Fruit fly (Drosophila melanogaster): Measurements from ENCODE around the gene Gnpnat.

dm6 chr3R:29690539-29690852 lies 47.6 kb upstream of the Gnpnat start:
- TF ChIP-seq h (optimal IDR thresholded peaks at IDR 0.05) (no peak), insv (optimal IDR thresholded peaks at IDR 0.05) (no peak), psq (optimal IDR thresholded peaks at IDR 0.05) (no peak), Myc (optimal IDR thresholded peaks at IDR 0.05) (no peak), Sin3A (optimal IDR thresholded peaks at IDR 0.05) (no peak), ttk (optimal IDR thresholded peaks at IDR 0.05) (no peak)

Data from Kc167 (cell line).